Fruit fly (Drosophila melanogaster) whole organism, embryonic: ENCODE data around the gene CG14282.

Experiments used
- Ada2b ChIP-seq: fragments of 200-800 bp; sonication (Bioruptor generic); IDR thresholded peaks from 2 replicates; pipeline ENCODE4 v1.3.6; 2022; ENCODE audit warnings: missing biosample characterization, missing genetic modification characterization
- Atf-2 ChIP-seq: fragments of 200-800 bp; sonication (Bioruptor generic); optimal IDR thresholded peaks from 2 replicates; lab custom pipeline; 2016; ENCODE audit warnings: missing biosample characterization, missing genetic modification characterization
- Atf3 ChIP-seq: fragments of 200-800 bp; sonication (Bioruptor generic); optimal IDR thresholded peaks from 3 replicates; lab custom pipeline; 2016; ENCODE audit warnings: missing biosample characterization, missing genetic modification characterization
- B-H2 ChIP-seq: fragments of 200-800 bp; sonication (Bioruptor generic); optimal IDR thresholded peaks from 2 replicates; lab custom pipeline; 2018; ENCODE audit warnings: missing biosample characterization, mild to moderate bottlenecking, missing genetic modification characterization
- Bdp1 ChIP-seq: fragments of 200-800 bp; sonication (Bioruptor generic); optimal IDR thresholded peaks from 3 replicates; lab custom pipeline; 2016; ENCODE audit warnings: missing biosample characterization, missing genetic modification characterization
- Blimp-1 ChIP-seq: fragments of 200-800 bp; sonication (Bioruptor generic); optimal IDR thresholded peaks from 3 replicates; lab custom pipeline; 2018; ENCODE audit warnings: missing biosample characterization, missing genetic modification characterization, mild to moderate bottlenecking, moderate library complexity, missing genetic modification reagents
- CG10654 ChIP-seq: fragments of 200-800 bp; sonication (Bioruptor generic); optimal IDR thresholded peaks from 2 replicates; lab custom pipeline; 2016; ENCODE audit warnings: missing biosample characterization, missing genetic modification characterization
- CG11398 ChIP-seq: fragments of 200-800 bp; sonication (Bioruptor generic); optimal IDR thresholded peaks from 2 replicates; lab custom pipeline; 2016; ENCODE audit warnings: missing biosample characterization, missing genetic modification characterization
- CG11504 ChIP-seq: fragments of 200-800 bp; sonication (Bioruptor generic); optimal IDR thresholded peaks from 3 replicates; lab custom pipeline; 2019; ENCODE audit warnings: missing biosample characterization, mild to moderate bottlenecking, missing genetic modification characterization, moderate library complexity
- CG12155 ChIP-seq: fragments of 200-800 bp; sonication (Bioruptor generic); optimal IDR thresholded peaks from 3 replicates; lab custom pipeline; 2016; ENCODE audit warnings: missing biosample characterization, missing genetic modification characterization
- CG12299 ChIP-seq: fragments of 200-800 bp; sonication (Bioruptor generic); optimal IDR thresholded peaks from 2 replicates; lab custom pipeline; 2018; ENCODE audit warnings: missing biosample characterization, mild to moderate bottlenecking, missing genetic modification characterization
- CG12659 ChIP-seq: fragments of 200-800 bp; sonication (Bioruptor generic); optimal IDR thresholded peaks from 3 replicates; lab custom pipeline; 2017; ENCODE audit warnings: mild to moderate bottlenecking, missing biosample characterization, missing genetic modification reagents, missing genetic modification characterization
- CG14710 ChIP-seq: fragments of 200-800 bp; sonication (Bioruptor generic); optimal IDR thresholded peaks from 3 replicates; lab custom pipeline; 2019; ENCODE audit warnings: missing biosample characterization, mild to moderate bottlenecking, missing genetic modification characterization, moderate library complexity
- CG15011 ChIP-seq: fragments of 200-800 bp; sonication (Bioruptor generic); optimal IDR thresholded peaks from 3 replicates; lab custom pipeline; 2018; ENCODE audit warnings: missing biosample characterization, mild to moderate bottlenecking, missing genetic modification characterization
- CG17361 ChIP-seq: fragments of 200-800 bp; sonication (Bioruptor generic); IDR thresholded peaks from 3 replicates; pipeline ENCODE4 v1.3.6; 2022; ENCODE audit warnings: missing biosample characterization, missing genetic modification characterization
- CG18764 ChIP-seq: fragments of 200-800 bp; sonication (Bioruptor generic); optimal IDR thresholded peaks from 3 replicates; lab custom pipeline; 2016; ENCODE audit warnings: missing biosample characterization, missing genetic modification characterization
- CG2889 ChIP-seq: fragments of 200-800 bp; sonication (Bioruptor generic); IDR thresholded peaks from 3 replicates; pipeline ENCODE4 v1.3.6; 2022; ENCODE audit warnings: missing biosample characterization, missing genetic modification characterization
- CG31224 ChIP-seq: fragments of 200-800 bp; sonication (Bioruptor generic); IDR thresholded peaks from 2 replicates; pipeline ENCODE4 v1.3.6; 2022; ENCODE audit warnings: missing biosample characterization, missing genetic modification characterization
- CG4730 ChIP-seq: fragments of 200-800 bp; sonication (Bioruptor generic); IDR thresholded peaks from 2 replicates; pipeline ENCODE4 v1.3.6; 2022; ENCODE audit warnings: missing biosample characterization, missing genetic modification characterization
- CG7357 ChIP-seq: fragments of 200-800 bp; sonication (Bioruptor generic); IDR thresholded peaks from 3 replicates; pipeline ENCODE4 v1.3.6; 2022; ENCODE audit warnings: missing biosample characterization, missing genetic modification characterization
- CG8359 ChIP-seq: fragments of 200-800 bp; sonication (Bioruptor generic); optimal IDR thresholded peaks from 2 replicates; lab custom pipeline; 2017; ENCODE audit warnings: missing biosample characterization, mild to moderate bottlenecking, missing genetic modification characterization, borderline replicate concordance
- CG8765 ChIP-seq: fragments of 200-800 bp; sonication (Bioruptor generic); IDR thresholded peaks from 2 replicates; pipeline ENCODE4 v1.3.6; 2022; ENCODE audit warnings: missing biosample characterization, missing genetic modification characterization
- CkIIα-i1 ChIP-seq: fragments of 200-800 bp; sonication (Bioruptor generic); IDR thresholded peaks from 2 replicates; pipeline ENCODE4 v1.3.6; 2022; ENCODE audit warnings: missing biosample characterization, missing genetic modification characterization
- CoRest ChIP-seq: fragments of 200-800 bp; sonication (Bioruptor generic); optimal IDR thresholded peaks from 3 replicates; lab custom pipeline; 2018; ENCODE audit warnings: missing biosample characterization, mild to moderate bottlenecking, missing genetic modification characterization, moderate library complexity
- Doc3 ChIP-seq: fragments of 200-800 bp; sonication (Bioruptor generic); IDR thresholded peaks from 3 replicates; pipeline ENCODE4 v1.3.6; 2022; ENCODE audit warnings: missing biosample characterization, missing genetic modification characterization; ENCODE audit not compliant: partially characterized antibody
- Ets97D ChIP-seq: fragments of 200-800 bp; sonication (Bioruptor generic); optimal IDR thresholded peaks from 3 replicates; lab custom pipeline; 2016; ENCODE audit warnings: missing biosample characterization, missing genetic modification characterization
- Fer3 ChIP-seq: fragments of 200-800 bp; sonication (Bioruptor generic); optimal IDR thresholded peaks from 2 replicates; lab custom pipeline; 2018; ENCODE audit warnings: missing biosample characterization, mild to moderate bottlenecking, missing genetic modification characterization, moderate library complexity
- HLH3B ChIP-seq: fragments of 200-800 bp; sonication (Bioruptor generic); IDR thresholded peaks from 2 replicates; pipeline ENCODE4 v1.3.6; 2022; ENCODE audit warnings: missing biosample characterization, missing genetic modification characterization
- Hr3 ChIP-seq: fragments of 200-800 bp; sonication (Bioruptor generic); optimal IDR thresholded peaks from 3 replicates; lab custom pipeline; 2016; ENCODE audit warnings: missing biosample characterization, missing genetic modification characterization
- Myb ChIP-seq: fragments of 200-800 bp; sonication (Bioruptor generic); optimal IDR thresholded peaks from 2 replicates; lab custom pipeline; 2016; ENCODE audit warnings: missing biosample characterization, missing genetic modification characterization
- Scr ChIP-seq: fragments of 200-800 bp; sonication (Bioruptor generic); IDR thresholded peaks from 2 replicates; pipeline ENCODE4 v1.3.6; 2022; ENCODE audit warnings: missing biosample characterization, missing genetic modification characterization; ENCODE audit not compliant: partially characterized antibody
- Sin3A ChIP-seq: fragments of >200 bp; optimal IDR thresholded peaks from 2 replicates; lab custom pipeline; 2018
- amos ChIP-seq: fragments of 200-800 bp; sonication (Bioruptor generic); IDR thresholded peaks from 2 replicates; pipeline ENCODE4 v1.3.6; 2022; ENCODE audit warnings: missing biosample characterization, missing genetic modification characterization; ENCODE audit not compliant: partially characterized antibody
- ase ChIP-seq: fragments of 200-800 bp; sonication (Bioruptor generic); IDR thresholded peaks from 3 replicates; pipeline ENCODE4 v1.3.6; 2022; ENCODE audit warnings: missing biosample characterization, missing genetic modification characterization
- chm ChIP-seq: fragments of 200-800 bp; sonication (Bioruptor generic); IDR thresholded peaks from 2 replicates; pipeline ENCODE4 v1.3.6; 2022; ENCODE audit warnings: missing biosample characterization, missing genetic modification characterization
- dmrt11E ChIP-seq: fragments of 200-800 bp; sonication (Bioruptor generic); optimal IDR thresholded peaks from 3 replicates; lab custom pipeline; 2018; ENCODE audit warnings: missing biosample characterization, mild to moderate bottlenecking, missing genetic modification characterization, moderate library complexity
- en ChIP-seq: fragments of 200-800 bp; sonication (Bioruptor generic); optimal IDR thresholded peaks from 2 replicates; lab custom pipeline; 2016; ENCODE audit warnings: missing biosample characterization, missing genetic modification characterization
- fd64A ChIP-seq: fragments of 200-800 bp; sonication (Bioruptor generic); optimal IDR thresholded peaks from 3 replicates; lab custom pipeline; 2018; ENCODE audit warnings: missing biosample characterization, mild to moderate bottlenecking, missing genetic modification characterization
- fru ChIP-seq: fragments of >200 bp; optimal IDR thresholded peaks from 2 replicates; lab custom pipeline; 2017
- gro ChIP-seq: fragments of 200-800 bp; sonication (Bioruptor generic); optimal IDR thresholded peaks from 2 replicates; lab custom pipeline; 2016; ENCODE audit warnings: missing biosample characterization, missing genetic modification characterization
- gsb ChIP-seq: fragments of 200-800 bp; sonication (Bioruptor generic); IDR thresholded peaks from 2 replicates; pipeline ENCODE4 v1.3.6; 2022; ENCODE audit warnings: missing biosample characterization, missing genetic modification characterization
- lilli ChIP-seq: fragments of 200-800 bp; sonication (Bioruptor generic); optimal IDR thresholded peaks from 3 replicates; lab custom pipeline; 2016; ENCODE audit warnings: missing biosample characterization, missing genetic modification characterization
- luna ChIP-seq: fragments of 200-800 bp; sonication (Bioruptor generic); optimal IDR thresholded peaks from 2 replicates; lab custom pipeline; 2016; ENCODE audit warnings: missing biosample characterization, missing genetic modification characterization
- rib ChIP-seq: fragments of 200-800 bp; sonication (Bioruptor generic); IDR thresholded peaks from 2 replicates; pipeline ENCODE4 v1.3.6; 2022; ENCODE audit warnings: missing biosample characterization, missing genetic modification characterization
- sens-2 ChIP-seq: fragments of 200-800 bp; sonication (Bioruptor generic); IDR thresholded peaks from 2 replicates; pipeline ENCODE4 v1.3.6; 2022; ENCODE audit warnings: missing biosample characterization, missing genetic modification characterization
- seq ChIP-seq: fragments of 200-800 bp; sonication (Bioruptor generic); IDR thresholded peaks from 2 replicates; pipeline ENCODE4 v1.3.6; 2022; ENCODE audit warnings: missing biosample characterization, missing genetic modification characterization
- so ChIP-seq: fragments of 200-800 bp; sonication (Bioruptor generic); IDR thresholded peaks from 3 replicates; pipeline ENCODE4 v1.3.6; 2022; ENCODE audit warnings: missing biosample characterization, missing genetic modification characterization
- tio ChIP-seq: fragments of 200-800 bp; sonication (Bioruptor generic); optimal IDR thresholded peaks from 2 replicates; lab custom pipeline; 2017; ENCODE audit warnings: missing biosample characterization, missing genetic modification characterization, inconsistent platforms
- tup ChIP-seq: fragments of 200-800 bp; sonication (Bioruptor generic); optimal IDR thresholded peaks from 2 replicates; lab custom pipeline; 2016; ENCODE audit warnings: missing biosample characterization, mild to moderate bottlenecking, missing genetic modification characterization, moderate library complexity
- wdn ChIP-seq: fragments of 200-800 bp; sonication (Bioruptor generic); IDR thresholded peaks from 2 replicates; pipeline ENCODE4 v1.3.6; 2022; ENCODE audit warnings: missing biosample characterization, missing genetic modification characterization
- wor ChIP-seq: fragments of 200-800 bp; sonication (Bioruptor generic); IDR thresholded peaks from 2 replicates; pipeline ENCODE4 v1.3.6; 2022; ENCODE audit warnings: missing biosample characterization, missing genetic modification characterization
- z ChIP-seq: fragments of 200-800 bp; sonication (Bioruptor generic); IDR thresholded peaks from 3 replicates; pipeline ENCODE4 v1.3.6; 2022; ENCODE audit warnings: missing biosample characterization, missing genetic modification characterization

The CG14282 gene

DNA sequence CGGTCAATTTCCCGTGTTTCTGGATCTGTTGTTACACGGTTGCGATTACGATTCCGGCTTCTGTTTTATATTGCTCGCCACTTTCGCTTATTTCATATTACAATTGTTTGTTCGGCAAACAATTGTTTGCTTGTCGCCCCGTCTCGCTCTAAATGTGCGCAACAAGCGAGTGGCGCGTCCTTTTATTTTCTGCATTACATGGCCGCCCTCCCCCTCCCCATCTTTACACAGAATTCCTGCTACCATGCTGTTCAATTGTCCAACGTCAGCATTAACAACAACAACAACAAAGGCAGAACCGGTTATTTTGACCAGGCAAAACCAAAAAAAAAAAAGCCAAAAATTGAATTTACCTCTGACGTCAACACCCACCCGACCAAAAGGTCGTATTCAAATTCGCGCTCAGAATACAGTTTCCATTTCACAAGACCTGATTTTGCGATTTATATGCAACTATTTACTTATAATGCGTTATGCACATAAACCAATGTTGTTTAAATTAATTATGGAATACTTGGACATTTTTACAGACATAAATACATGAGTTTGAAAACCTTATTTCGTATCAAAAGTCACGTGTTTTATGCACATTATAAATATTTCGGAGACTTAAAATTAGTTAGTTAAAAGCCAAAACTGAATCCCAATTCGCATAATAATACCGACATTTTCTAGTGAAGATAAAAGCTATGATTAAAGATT, 10.6 kb upstream of the CG14282 start (continued):
- TF ChIP-seq tup (GFP tag; lab: Kevin White, UChicago) (no peak), Scr (GFP tag; lab: Robert Waterston, UW) (no peak), rib (GFP tag; lab: Robert Waterston, UW) (no peak), CkIIα-i1 (GFP tag; lab: Robert Waterston, UW) (no peak), CG18764 (GFP tag; lab: Kevin White, UChicago) (no peak), tio (GFP tag; lab: Kevin White, UChicago) (no peak), CG2889 (no peak), Atf3 (GFP tag; lab: Kevin White, UChicago) (no peak), CG17361 (GFP tag; lab: Robert Waterston, UW) (0 out of 3 replicates have a peak, but pooled peaks have one; percentile 11), chm (GFP tag; lab: Robert Waterston, UW) (0 out of 2 replicates have a peak, but pooled peaks have one; percentile 17), seq (no peak), CG8765 (no peak), Sin3A (lab: Kevin White, UChicago) (no peak), Fer3 (tag; lab: Kevin White, UChicago) (no peak), so (GFP tag; lab: Robert Waterston, UW) (no peak), dmrt11E (tag; lab: Kevin White, UChicago) (no peak), Atf-2 (GFP tag; lab: Kevin White, UChicago) (no peak), Ets97D (GFP tag; lab: Kevin White, UChicago) (no peak), wdn (GFP tag; lab: Robert Waterston, UW) (no peak), CG31224 (GFP tag; lab: Robert Waterston, UW) (no peak), Ada2b (no peak), wor (no peak), Bdp1 (no peak), CG12659 (GFP tag; lab: Kevin White, UChicago) (no peak), sens-2 (GFP tag; lab: Robert Waterston, UW) (no peak), CG11504 (tag; lab: Kevin White, UChicago) (no peak), HLH3B (GFP tag; lab: Robert Waterston, UW) (no peak), Doc3 (no peak), CG14710 (tag; lab: Kevin White, UChicago) (no peak), fd64A (no peak), gro (GFP tag; lab: Kevin White, UChicago) (no peak), CG12299 (tag; lab: Kevin White, UChicago) (no peak), Myb (GFP tag; lab: Kevin White, UChicago) (no peak), fru (no peak), CG15011 (GFP tag; lab: Kevin White, UChicago) (no peak), en (GFP tag; lab: Kevin White, UChicago) (no peak), CG8359 (no peak), CG4730 (GFP tag; lab: Robert Waterston, UW) (no peak), CG10654 (GFP tag; lab: Kevin White, UChicago) (no peak), luna (GFP tag; lab: Kevin White, UChicago) (no peak), CG11398 (GFP tag; lab: Kevin White, UChicago) (no peak), CG7357 (no peak), B-H2 (GFP tag; lab: Kevin White, UChicago) (no peak), Hr3 (GFP tag; lab: Kevin White, UChicago) (no peak), Blimp-1 (peak; percentile 63), amos (GFP tag; lab: Robert Waterston, UW) (no peak; the same call in 1 of the 2 replicates), z (GFP tag; lab: Robert Waterston, UW) (no peak), CG12155 (GFP tag; lab: Kevin White, UChicago) (no peak), gsb (no peak), lilli (no peak), ase (no peak), CoRest (tag; lab: Kevin White, UChicago) (no peak)
